Worm (Caenorhabditis elegans) whole organism, L1 larva: ENCODE data around the gene K08A2.2.

Source experiments
- jun-1 ChIP-seq: fragments of 150-350 bp; optimal IDR thresholded peaks from 2 replicates; lab custom pipeline; 2014; ENCODE audit warnings: missing biosample characterization, missing genetic modification reagents, missing genetic modification characterization
- lsy-2 ChIP-seq, 2 experiments: fragments of 150-350 bp; optimal IDR thresholded peaks; 2 replicates each; lab custom pipeline; 2014; ENCODE audit warnings: missing biosample characterization in 2 of 2, missing genetic modification characterization in 2 of 2
- pax-3 ChIP-seq: fragments of 200-800 bp; sonication (Bioruptor generic); optimal IDR thresholded peaks from 2 replicates; lab custom pipeline; 2018; ENCODE audit warnings: mild to moderate bottlenecking, missing genetic modification characterization, moderate library complexity, missing compliant biosample characterization
- sptf-1 ChIP-seq: fragments of 150-350 bp; optimal IDR thresholded peaks from 2 replicates; lab custom pipeline; 2014; ENCODE audit warnings: missing biosample characterization, missing genetic modification characterization
- unc-62 ChIP-seq: fragments of 150-350 bp; optimal IDR thresholded peaks from 2 replicates; lab custom pipeline; 2014; ENCODE audit warnings: missing biosample characterization, missing genetic modification reagents, missing genetic modification characterization
- unc-86 ChIP-seq: sonication (generic microtip); optimal IDR thresholded peaks from 2 replicates; lab custom pipeline; 2016; ENCODE audit warnings: missing genetic modification characterization, missing compliant biosample characterization

- TF ChIP-seq lsy-2 (tag; optimal IDR thresholded peaks at IDR 0.05; lab: Kevin White, UChicago) (no peak), jun-1 (no peak), unc-86 (tag; lab: Kevin White, UChicago) (no peak), unc-62 (no peak), sptf-1 (tag; lab: Kevin White, UChicago) (no peak), pax-3 (tag; lab: Kevin White, UChicago) (no peak)
Observed at ce11 chrII:3003667-3004066, 12.3 kb downstream of the K08A2.2 start, which contains the start of gene lido-11.
